Fruit fly (Drosophila melanogaster): Measurements from ENCODE around the gene lmd.

DNA sequence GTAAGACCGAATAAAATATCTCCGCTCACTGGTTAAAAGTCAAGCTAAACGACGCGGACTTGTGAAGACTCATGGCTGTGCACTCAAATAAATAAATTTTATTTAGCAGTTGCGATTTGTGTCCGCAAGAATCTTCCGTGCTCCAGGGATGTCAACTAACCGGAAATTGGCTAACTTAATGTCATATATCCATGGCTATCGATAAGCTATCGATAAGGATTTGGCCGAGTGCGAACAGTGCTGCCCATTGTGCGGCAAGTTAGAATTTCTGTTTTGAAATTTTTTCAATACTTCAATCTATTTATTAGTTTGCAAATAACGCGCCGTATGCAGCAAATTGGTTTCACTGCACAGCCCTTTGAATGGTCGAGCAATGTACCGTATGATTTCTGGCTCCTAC is 27.4 kb upstream of the lmd start, which contains the start of gene p53:
- no peak for TF ChIP-seq Pif1B (GFP tag; optimal IDR thresholded peaks at IDR 0.05)
- TF ChIP-seq fd96Ca (GFP tag; IDR thresholded peaks at IDR 0.05) = 0 out of 3 replicates have a peak, but pooled peaks have one; percentile 20
- no peak for TF ChIP-seq EcR (GFP tag; optimal IDR thresholded peaks at IDR 0.05)
- TF ChIP-seq CG4496 (GFP tag; IDR thresholded peaks at IDR 0.05) = peak; percentile 83
- TF ChIP-seq gl (tag; optimal IDR thresholded peaks at IDR 0.05) = peak; percentile 11

Measured in whole organism, pupa.